Worm (Caenorhabditis elegans): Measurements from ENCODE around the gene M03C11.9.

ce11 chrIII:10395990-10396389 lies 4.5 kb upstream of the M03C11.9 start, which contains the start of gene M03C11.1:
- TF ChIP-seq dao-5 (tag; optimal IDR thresholded peaks at IDR 0.05) (no peak), W03F9.2 (tag; optimal IDR thresholded peaks at IDR 0.05) (no peak), him-1 (tag; optimal IDR thresholded peaks at IDR 0.05) (no peak)
